Fruit fly (Drosophila melanogaster) whole organism, prepupa: Measurements from ENCODE around the gene CG17364.

Experiments
- CG10631 ChIP-seq: fragments of 200-800 bp; sonication (Bioruptor generic); optimal IDR thresholded peaks from 2 replicates; lab custom pipeline; 2016; ENCODE audit warnings: missing biosample characterization, missing genetic modification characterization
- CG3032 ChIP-seq: fragments of 200-800 bp; optimal IDR thresholded peaks from 2 replicates; lab custom pipeline; 2019; ENCODE audit warnings: missing biosample characterization, mild to moderate bottlenecking, missing genetic modification characterization, moderate library complexity
- CG31627 ChIP-seq: fragments of 200-800 bp; sonication (Bioruptor generic); optimal IDR thresholded peaks from 3 replicates; lab custom pipeline; 2016; ENCODE audit warnings: missing biosample characterization, missing genetic modification characterization
- CG3919 ChIP-seq: fragments of 200-800 bp; sonication (Bioruptor generic); optimal IDR thresholded peaks from 3 replicates; lab custom pipeline; 2016; ENCODE audit warnings: missing biosample characterization, missing genetic modification characterization
- CG6163 ChIP-seq: fragments of 200-800 bp; sonication (Bioruptor generic); IDR thresholded peaks from 3 replicates; pipeline ENCODE4 v1.3.6; 2022; ENCODE audit warnings: missing biosample characterization, missing genetic modification characterization
- Eip93F ChIP-seq: fragments of 200-800 bp; sonication (Bioruptor generic); optimal IDR thresholded peaks from 2 replicates; lab custom pipeline; 2016; ENCODE audit warnings: missing biosample characterization, mild to moderate bottlenecking, missing genetic modification characterization
- Gug ChIP-seq: fragments of 200-800 bp; sonication (Bioruptor generic); IDR thresholded peaks from 2 replicates; pipeline ENCODE4 v1.3.6; 2022; ENCODE audit warnings: missing biosample characterization, missing genetic modification characterization
- Hr39 ChIP-seq: fragments of 200-800 bp; sonication (Bioruptor generic); optimal IDR thresholded peaks from 2 replicates; lab custom pipeline; 2016; ENCODE audit warnings: missing biosample characterization, missing genetic modification characterization
- Sox102F ChIP-seq: fragments of 200-800 bp; sonication (Bioruptor generic); optimal IDR thresholded peaks from 2 replicates; lab custom pipeline; 2016; ENCODE audit warnings: missing biosample characterization, mild to moderate bottlenecking, missing genetic modification characterization
- achi ChIP-seq: fragments of 200-800 bp; sonication (Bioruptor generic); optimal IDR thresholded peaks from 3 replicates; lab custom pipeline; 2016; ENCODE audit warnings: missing biosample characterization, missing genetic modification characterization
- fkh ChIP-seq: fragments of 200-800 bp; sonication (Bioruptor generic); optimal IDR thresholded peaks from 3 replicates; lab custom pipeline; 2017; ENCODE audit warnings: missing biosample characterization, mild to moderate bottlenecking, missing genetic modification characterization, moderate library complexity
- spab ChIP-seq: fragments of 200-800 bp; sonication (Bioruptor generic); optimal IDR thresholded peaks from 2 replicates; lab custom pipeline; 2017; ENCODE audit warnings: missing biosample characterization, mild to moderate bottlenecking, missing genetic modification characterization, missing genetic modification reagents

DNA sequence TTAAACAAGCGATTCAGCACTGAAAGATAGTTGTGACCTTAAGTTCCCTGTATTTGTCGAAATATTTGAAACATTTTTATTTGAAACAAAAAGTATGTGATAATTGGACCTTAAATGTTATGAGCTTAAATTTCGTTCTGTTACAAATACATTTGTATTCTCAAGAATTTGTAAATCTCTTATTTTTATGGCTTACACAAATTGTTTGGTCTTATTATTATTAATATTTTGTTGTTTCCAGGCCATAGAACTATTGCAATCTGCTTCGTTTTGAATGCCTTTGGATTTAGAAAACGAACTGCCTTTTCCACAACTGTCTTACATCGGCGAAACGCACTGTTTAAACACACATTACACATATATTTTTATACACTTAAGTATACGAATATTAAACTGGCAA, 41.3 kb upstream of the CG17364 start, which contains the start of gene CG6661:
- no peak for TF ChIP-seq Sox102F (GFP tag; lab: Kevin White, UChicago)
- no peak for TF ChIP-seq spab (GFP tag; lab: Kevin White, UChicago)
- no peak for TF ChIP-seq CG3919 (GFP tag; lab: Kevin White, UChicago)
- no peak for TF ChIP-seq achi (GFP tag; lab: Kevin White, UChicago)
- TF ChIP-seq Eip93F = no peak
- no peak for TF ChIP-seq CG3032 (tag; lab: Kevin White, UChicago)
- TF ChIP-seq CG10631 (GFP tag; lab: Kevin White, UChicago) = no peak
- no peak for TF ChIP-seq Hr39
- no peak for TF ChIP-seq Gug (GFP tag; lab: Robert Waterston, UW)
- no peak for TF ChIP-seq CG6163 (GFP tag; lab: Robert Waterston, UW)
- no peak for TF ChIP-seq fkh
- TF ChIP-seq CG31627 (GFP tag; lab: Kevin White, UChicago) = no peak
